Fruit fly (Drosophila melanogaster) whole organism, prepupa: ENCODE results near the gene His2Av.

Experiments used
- Blimp-1 ChIP-seq: fragments of 200-800 bp; sonication (Bioruptor generic); optimal IDR thresholded peaks from 3 replicates; lab custom pipeline; 2017; ENCODE audit warnings: missing biosample characterization, missing genetic modification characterization, mild to moderate bottlenecking, moderate library complexity, missing genetic modification reagents
- CG10631 ChIP-seq: fragments of 200-800 bp; sonication (Bioruptor generic); optimal IDR thresholded peaks from 2 replicates; lab custom pipeline; 2016; ENCODE audit warnings: missing biosample characterization, missing genetic modification characterization
- CG10669 ChIP-seq: fragments of 200-800 bp; sonication (Bioruptor generic); optimal IDR thresholded peaks from 3 replicates; lab custom pipeline; 2018; ENCODE audit warnings: missing biosample characterization, mild to moderate bottlenecking, missing genetic modification characterization, moderate library complexity
- CG11294 ChIP-seq: fragments of 200-800 bp; sonication (Bioruptor generic); IDR thresholded peaks from 2 replicates; pipeline ENCODE4 v1.3.6; 2022; ENCODE audit warnings: missing biosample characterization, missing genetic modification characterization
- CG11762 ChIP-seq: fragments of 200-800 bp; sonication (Bioruptor generic); optimal IDR thresholded peaks from 3 replicates; lab custom pipeline; 2016; ENCODE audit warnings: missing biosample characterization, missing genetic modification characterization; ENCODE audit not compliant: insufficient read depth
- CG11902 ChIP-seq: fragments of 200-800 bp; sonication (Bioruptor generic); optimal IDR thresholded peaks from 3 replicates; lab custom pipeline; 2016; ENCODE audit warnings: missing biosample characterization, missing genetic modification characterization
- CG3032 ChIP-seq: fragments of 200-800 bp; optimal IDR thresholded peaks from 2 replicates; lab custom pipeline; 2019; ENCODE audit warnings: missing biosample characterization, mild to moderate bottlenecking, missing genetic modification characterization, moderate library complexity
- CG31627 ChIP-seq: fragments of 200-800 bp; sonication (Bioruptor generic); optimal IDR thresholded peaks from 3 replicates; lab custom pipeline; 2016; ENCODE audit warnings: missing biosample characterization, missing genetic modification characterization
- CG32006 ChIP-seq: fragments of 200-800 bp; sonication (Bioruptor generic); optimal IDR thresholded peaks from 3 replicates; lab custom pipeline; 2017; ENCODE audit warnings: missing biosample characterization, mild to moderate bottlenecking, missing genetic modification characterization
- CG34406 ChIP-seq: fragments of 200-800 bp; sonication (Bioruptor generic); optimal IDR thresholded peaks from 3 replicates; lab custom pipeline; 2016; ENCODE audit warnings: missing biosample characterization, missing genetic modification characterization
- CG3919 ChIP-seq: fragments of 200-800 bp; sonication (Bioruptor generic); optimal IDR thresholded peaks from 3 replicates; lab custom pipeline; 2016; ENCODE audit warnings: missing biosample characterization, missing genetic modification characterization
- CG6276 ChIP-seq: fragments of 200-800 bp; sonication (Bioruptor generic); optimal IDR thresholded peaks from 2 replicates; lab custom pipeline; 2017; ENCODE audit warnings: missing biosample characterization, mild to moderate bottlenecking, missing genetic modification characterization
- CG6792 ChIP-seq: fragments of 200-800 bp; sonication (Bioruptor generic); optimal IDR thresholded peaks from 3 replicates; lab custom pipeline; 2016; ENCODE audit warnings: missing biosample characterization, missing genetic modification characterization
- CG6808 ChIP-seq: fragments of 200-800 bp; sonication (Bioruptor generic); optimal IDR thresholded peaks from 3 replicates; lab custom pipeline; 2017; ENCODE audit warnings: missing biosample characterization, missing genetic modification characterization, mild to moderate bottlenecking, moderate library complexity, missing genetic modification reagents
- CG6854 ChIP-seq: fragments of 200-800 bp; sonication (Bioruptor generic); optimal IDR thresholded peaks from 2 replicates; lab custom pipeline; 2017; ENCODE audit warnings: missing biosample characterization, mild to moderate bottlenecking, missing genetic modification characterization
- CG8119 ChIP-seq: fragments of 200-800 bp; sonication (Bioruptor generic); IDR thresholded peaks from 3 replicates; pipeline ENCODE4 v1.3.6; 2022; ENCODE audit warnings: missing biosample characterization, missing genetic modification characterization
- CG8319 ChIP-seq: fragments of 200-800 bp; sonication (Bioruptor generic); optimal IDR thresholded peaks from 3 replicates; lab custom pipeline; 2016; ENCODE audit warnings: missing biosample characterization, missing genetic modification characterization
- CG8632 ChIP-seq: fragments of 200-800 bp; sonication (Bioruptor generic); optimal IDR thresholded peaks from 3 replicates; lab custom pipeline; 2016; ENCODE audit warnings: missing biosample characterization, missing genetic modification characterization
- CG9139 ChIP-seq: fragments of 200-800 bp; sonication (Bioruptor generic); optimal IDR thresholded peaks from 3 replicates; lab custom pipeline; 2017; ENCODE audit warnings: missing biosample characterization, mild to moderate bottlenecking, missing genetic modification characterization
- Eip75B ChIP-seq: fragments of 200-800 bp; sonication (Bioruptor generic); optimal IDR thresholded peaks from 3 replicates; lab custom pipeline; 2016; ENCODE audit warnings: missing biosample characterization, missing genetic modification characterization
- Eip78C ChIP-seq: fragments of 200-800 bp; sonication (Bioruptor generic); peaks from one replicate; lab custom pipeline; 2016; ENCODE audit warnings: missing biosample characterization, missing genetic modification characterization
- Ets21C ChIP-seq: fragments of 200-800 bp; sonication (Bioruptor generic); optimal IDR thresholded peaks from 3 replicates; lab custom pipeline; 2016; ENCODE audit warnings: missing biosample characterization, missing genetic modification characterization
- Ets96B ChIP-seq: fragments of 200-800 bp; optimal IDR thresholded peaks from 2 replicates; lab custom pipeline; 2019; ENCODE audit warnings: missing biosample characterization, mild to moderate bottlenecking, missing genetic modification characterization, moderate library complexity
- Gug ChIP-seq: fragments of 200-800 bp; sonication (Bioruptor generic); IDR thresholded peaks from 2 replicates; pipeline ENCODE4 v1.3.6; 2022; ENCODE audit warnings: missing biosample characterization, missing genetic modification characterization
- Hr38 ChIP-seq: sonication (Bioruptor generic); optimal IDR thresholded peaks from 2 replicates; lab custom pipeline; 2016; ENCODE audit warnings: missing biosample characterization, missing genetic modification characterization
- Hr39 ChIP-seq: fragments of 200-800 bp; sonication (Bioruptor generic); optimal IDR thresholded peaks from 2 replicates; lab custom pipeline; 2016; ENCODE audit warnings: missing biosample characterization, missing genetic modification characterization
- Lpt ChIP-seq: fragments of 200-800 bp; sonication (Bioruptor generic); optimal IDR thresholded peaks from 3 replicates; lab custom pipeline; 2016; ENCODE audit warnings: missing biosample characterization, missing genetic modification characterization
- Met ChIP-seq: fragments of 200-800 bp; sonication (Bioruptor generic); optimal IDR thresholded peaks from 3 replicates; lab custom pipeline; 2016; ENCODE audit warnings: missing biosample characterization, missing genetic modification characterization
- Smox ChIP-seq: fragments of 200-800 bp; sonication (Bioruptor generic); optimal IDR thresholded peaks from 3 replicates; lab custom pipeline; 2016; ENCODE audit warnings: missing biosample characterization, missing genetic modification characterization
- achi ChIP-seq: fragments of 200-800 bp; sonication (Bioruptor generic); optimal IDR thresholded peaks from 3 replicates; lab custom pipeline; 2016; ENCODE audit warnings: missing biosample characterization, missing genetic modification characterization
- cyc ChIP-seq: fragments of 200-800 bp; sonication (Bioruptor generic); optimal IDR thresholded peaks from 3 replicates; lab custom pipeline; 2016; ENCODE audit warnings: missing biosample characterization, missing genetic modification characterization
- dac ChIP-seq: fragments of 200-800 bp; sonication (Bioruptor generic); optimal IDR thresholded peaks from 2 replicates; lab custom pipeline; 2017; ENCODE audit warnings: missing biosample characterization, mild to moderate bottlenecking, missing genetic modification characterization
- dsx ChIP-seq: fragments of 200-800 bp; optimal IDR thresholded peaks from 3 replicates; lab custom pipeline; 2019; ENCODE audit warnings: missing biosample characterization, mild to moderate bottlenecking, missing genetic modification characterization, moderate library complexity; ENCODE audit not compliant: poor library complexity, severe bottlenecking
- fd59A ChIP-seq: fragments of 200-800 bp; sonication (Bioruptor generic); optimal IDR thresholded peaks from 2 replicates; lab custom pipeline; 2017; ENCODE audit warnings: missing biosample characterization, mild to moderate bottlenecking, missing genetic modification characterization, missing genetic modification reagents
- fd85E ChIP-seq: fragments of 200-800 bp; sonication (Bioruptor generic); optimal IDR thresholded peaks from 3 replicates; lab custom pipeline; 2016; ENCODE audit warnings: missing biosample characterization, missing genetic modification characterization
- fkh ChIP-seq: fragments of 200-800 bp; sonication (Bioruptor generic); optimal IDR thresholded peaks from 3 replicates; lab custom pipeline; 2017; ENCODE audit warnings: missing biosample characterization, mild to moderate bottlenecking, missing genetic modification characterization, moderate library complexity
- lz ChIP-seq: fragments of 200-800 bp; sonication (Bioruptor generic); optimal IDR thresholded peaks from 3 replicates; lab custom pipeline; 2016; ENCODE audit warnings: missing biosample characterization, missing genetic modification characterization
- net ChIP-seq: fragments of 200-800 bp; sonication (Bioruptor generic); optimal IDR thresholded peaks from 3 replicates; lab custom pipeline; 2016; ENCODE audit warnings: missing biosample characterization, missing genetic modification characterization
- salr ChIP-seq, 2 experiments: fragments of 200-800 bp; sonication (Bioruptor generic); optimal IDR thresholded peaks; 3 replicates each; lab custom pipeline; 2016 to 2018; ENCODE audit warnings: missing biosample characterization in 2 of 2, missing genetic modification characterization in 2 of 2, mild to moderate bottlenecking in 1 of 2
- spab ChIP-seq: fragments of 200-800 bp; sonication (Bioruptor generic); optimal IDR thresholded peaks from 2 replicates; lab custom pipeline; 2017; ENCODE audit warnings: missing biosample characterization, mild to moderate bottlenecking, missing genetic modification characterization, missing genetic modification reagents
- ss ChIP-seq, 2 experiments: fragments of 200-800 bp; sonication (Bioruptor generic); optimal IDR thresholded peaks; 2 replicates in 1 of 2; 3 replicates in 1 of 2; lab custom pipeline; 2017 to 2018; ENCODE audit warnings: mild to moderate bottlenecking in 2 of 2, missing biosample characterization in 2 of 2, missing genetic modification characterization in 2 of 2, moderate library complexity in 1 of 2
- svp ChIP-seq: fragments of 200-800 bp; sonication (Bioruptor generic); peaks from one replicate; lab custom pipeline; 2016; ENCODE audit warnings: missing biosample characterization, missing genetic modification characterization
- topi ChIP-seq: fragments of 200-800 bp; sonication (Bioruptor generic); optimal IDR thresholded peaks from 3 replicates; lab custom pipeline; 2016; ENCODE audit warnings: missing biosample characterization, missing genetic modification characterization

His2Av gene

DNA sequence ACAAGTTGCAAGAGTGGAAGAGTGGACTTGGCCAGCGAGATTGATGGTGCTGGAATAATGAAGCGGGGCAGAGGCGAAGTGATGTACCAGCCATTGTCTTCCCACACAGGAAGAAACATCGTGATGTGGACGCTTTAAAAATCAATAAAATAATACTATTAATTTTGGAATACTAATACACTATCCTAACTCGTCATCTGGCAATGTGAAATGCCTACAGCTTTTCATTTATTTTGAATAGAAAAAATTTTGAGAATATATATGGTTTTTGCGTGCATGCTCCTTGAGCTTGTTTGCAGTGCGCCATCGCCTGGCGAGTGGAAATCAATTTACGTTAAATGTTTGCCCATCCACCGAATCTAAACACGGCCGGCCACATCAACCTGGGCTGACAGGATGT lies 34.9 kb upstream of the His2Av start (continued):
- TF ChIP-seq CG3032 (tag; lab: Kevin White, UChicago) (peak; percentile 63), CG32006 (GFP tag; lab: Kevin White, UChicago) (peak; percentile 79), net (GFP tag; lab: Kevin White, UChicago) (peak; percentile 39), CG11294 (GFP tag; lab: Robert Waterston, UW) (no peak), fd85E (GFP tag; lab: Kevin White, UChicago) (no peak), CG31627 (GFP tag; lab: Kevin White, UChicago) (no peak), Ets96B (peak; percentile 78), Blimp-1 (no peak), CG8632 (peak; percentile 29), Eip78C (GFP tag; lab: Kevin White, UChicago) (peak; percentile 87), dac (GFP tag; lab: Kevin White, UChicago) (peak; percentile 36), CG6808 (GFP tag; lab: Kevin White, UChicago) (peak; percentile 51), Gug (GFP tag; lab: Robert Waterston, UW) (peak; percentile 34; the same call in 1 of the 2 replicates), fd59A (peak; percentile 67), dsx (peak; percentile 34), lz (GFP tag; lab: Kevin White, UChicago) (no peak), Hr38 (no peak)

DNA sequence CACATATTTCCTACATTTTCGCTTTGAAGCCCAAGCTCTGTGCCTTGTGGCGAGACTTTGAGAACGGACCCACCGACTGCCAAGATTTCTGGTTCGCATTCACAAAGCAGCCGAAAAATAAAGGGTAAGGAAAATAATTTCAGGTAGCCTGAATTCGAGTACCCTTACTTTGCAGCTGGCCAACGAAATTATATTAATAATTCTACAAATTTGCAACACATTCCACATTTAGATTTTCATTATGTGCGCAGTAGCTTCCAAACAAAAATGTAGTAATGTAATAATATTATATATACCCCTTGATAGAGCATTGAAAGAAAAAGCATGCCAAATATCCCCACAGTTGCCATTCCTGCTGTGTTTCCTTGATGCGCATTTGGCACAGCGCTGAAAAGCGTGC lies 20.3 kb upstream of the His2Av start:
- TF ChIP-seq achi (GFP tag; lab: Kevin White, UChicago) (peak; percentile 19), CG34406 (GFP tag; lab: Kevin White, UChicago) (no peak), lz (GFP tag; lab: Kevin White, UChicago) (peak; percentile 5), CG10631 (GFP tag; lab: Kevin White, UChicago) (peak; percentile 24), CG10669 (GFP tag; lab: Kevin White, UChicago) (no peak), svp (GFP tag; lab: Kevin White, UChicago) (peak; percentile 47), CG6808 (GFP tag; lab: Kevin White, UChicago) (no peak), Ets96B (no peak), Hr39 (no peak), Smox (GFP tag; lab: Kevin White, UChicago) (peak; percentile 2), topi (GFP tag; lab: Kevin White, UChicago) (no peak), spab (GFP tag; lab: Kevin White, UChicago) (peak; percentile 3), Eip78C (GFP tag; lab: Kevin White, UChicago) (peak; percentile 60), CG8119 (GFP tag; lab: Robert Waterston, UW) (no peak), ss (GFP tag; optimal IDR thresholded peaks at IDR 0.05; lab: Kevin White, UChicago) (peak in 1 of 2 experiments; percentile 4), Eip75B (GFP tag; lab: Kevin White, UChicago) (peak; percentile 1), Met (GFP tag; lab: Kevin White, UChicago) (peak; percentile 13)
- TF ChIP-seq, all 60 proteins: peak for 10

DNA sequence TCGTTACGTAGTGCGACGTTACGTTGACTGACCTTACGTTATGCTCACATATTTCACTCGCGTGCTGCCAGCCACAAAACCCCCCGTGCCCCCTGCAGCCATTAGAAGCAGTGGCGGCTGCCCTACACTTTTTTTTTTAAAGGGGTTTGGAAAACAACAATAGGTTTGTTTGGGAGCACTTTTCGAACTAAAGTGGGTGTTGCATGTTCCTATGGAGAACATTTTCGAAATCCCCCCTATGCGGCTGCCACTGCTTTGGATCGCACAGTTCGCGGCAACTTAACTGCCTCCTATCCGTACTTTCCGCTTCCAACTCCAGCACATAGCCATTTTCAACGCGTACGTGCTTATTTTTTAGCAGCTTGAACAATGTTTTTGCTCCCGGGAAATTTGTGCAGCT lies 13.0 kb upstream of the His2Av start:
- TF ChIP-seq net (GFP tag; lab: Kevin White, UChicago), result peak; percentile 26
- no peak for TF ChIP-seq CG3032 (tag; lab: Kevin White, UChicago)
- TF ChIP-seq topi (GFP tag; lab: Kevin White, UChicago), result no peak
- peak; percentile 28 for TF ChIP-seq lz (GFP tag; lab: Kevin White, UChicago)
- peak; percentile 5 for TF ChIP-seq Hr39
- peak; percentile 38 for TF ChIP-seq Eip75B (GFP tag; lab: Kevin White, UChicago)
- TF ChIP-seq salr (GFP tag; optimal IDR thresholded peaks at IDR 0.05; lab: Kevin White, UChicago), result no peak
- no peak for TF ChIP-seq Ets21C (GFP tag; lab: Kevin White, UChicago)
- no peak for TF ChIP-seq CG11294 (GFP tag; lab: Robert Waterston, UW)
- TF ChIP-seq CG11902, result no peak
- TF ChIP-seq Gug (GFP tag; lab: Robert Waterston, UW), result 0 out of 2 replicates have a peak, but pooled peaks have one; percentile 20
- TF ChIP-seq svp (GFP tag; lab: Kevin White, UChicago), result peak; percentile 43
- TF ChIP-seq CG6276 (GFP tag; lab: Kevin White, UChicago), result no peak
- TF ChIP-seq CG6792 (GFP tag; lab: Kevin White, UChicago), result no peak
- TF ChIP-seq achi (GFP tag; lab: Kevin White, UChicago), result peak; percentile 12
- TF ChIP-seq ss (GFP tag; optimal IDR thresholded peaks at IDR 0.05; lab: Kevin White, UChicago), result peak in 1 of 2 experiments; percentile 24
- no peak for TF ChIP-seq CG6854 (GFP tag; lab: Kevin White, UChicago)
- TF ChIP-seq CG10631 (GFP tag; lab: Kevin White, UChicago), result peak; percentile 29
- TF ChIP-seq CG9139, result no peak
- no peak for TF ChIP-seq fkh (GFP tag; lab: Kevin White, UChicago)
- no peak for TF ChIP-seq Hr38
- no peak for TF ChIP-seq Blimp-1
- TF ChIP-seq CG11762 (GFP tag; lab: Kevin White, UChicago), result no peak
- TF ChIP-seq dac (GFP tag; lab: Kevin White, UChicago), result no peak
- TF ChIP-seq fd59A, result no peak
- peak; percentile 8 for TF ChIP-seq CG3919 (GFP tag; lab: Kevin White, UChicago)
- no peak for TF ChIP-seq CG8319
- TF ChIP-seq Smox (GFP tag; lab: Kevin White, UChicago), result peak; percentile 10
- TF ChIP-seq CG32006 (GFP tag; lab: Kevin White, UChicago), result peak; percentile 41
- peak; percentile 9 for TF ChIP-seq CG31627 (GFP tag; lab: Kevin White, UChicago)
- TF ChIP-seq fd85E (GFP tag; lab: Kevin White, UChicago), result no peak
- TF ChIP-seq cyc (GFP tag; lab: Kevin White, UChicago), result no peak
- peak; percentile 22 for TF ChIP-seq Met (GFP tag; lab: Kevin White, UChicago)
- no peak for TF ChIP-seq CG8119 (GFP tag; lab: Robert Waterston, UW)
- peak; percentile 8 for TF ChIP-seq CG6808 (GFP tag; lab: Kevin White, UChicago)
- no peak for TF ChIP-seq Lpt
